Fruit fly (Drosophila melanogaster) whole organism, embryonic: Measurements from ENCODE around the gene Hacd1.

Experiments used
- Adf1 ChIP-seq: fragments of 200-800 bp; sonication (Bioruptor generic); IDR thresholded peaks from 2 replicates; pipeline ENCODE4 v1.3.6; 2022; ENCODE audit warnings: missing biosample characterization, missing genetic modification characterization
- Aef1 ChIP-seq: fragments of 200-800 bp; sonication (Bioruptor generic); IDR thresholded peaks from 3 replicates; pipeline ENCODE4 v1.3.6; 2022; ENCODE audit warnings: missing biosample characterization, missing genetic modification characterization
- B-H2 ChIP-seq: fragments of 200-800 bp; sonication (Bioruptor generic); optimal IDR thresholded peaks from 2 replicates; lab custom pipeline; 2018; ENCODE audit warnings: missing biosample characterization, mild to moderate bottlenecking, missing genetic modification characterization
- Bdp1 ChIP-seq: fragments of 200-800 bp; sonication (Bioruptor generic); optimal IDR thresholded peaks from 3 replicates; lab custom pipeline; 2016; ENCODE audit warnings: missing biosample characterization, missing genetic modification characterization
- CG10431 ChIP-seq: fragments of 200-800 bp; sonication (Bioruptor generic); optimal IDR thresholded peaks from 3 replicates; lab custom pipeline; 2018; ENCODE audit warnings: missing biosample characterization, mild to moderate bottlenecking, missing genetic modification characterization
- CG10462 ChIP-seq: fragments of 200-800 bp; sonication (Bioruptor generic); optimal IDR thresholded peaks from 2 replicates; lab custom pipeline; 2016; ENCODE audit warnings: missing biosample characterization, missing genetic modification characterization
- CG12236 ChIP-seq: fragments of 200-800 bp; sonication (Bioruptor generic); optimal IDR thresholded peaks from 2 replicates; lab custom pipeline; 2016; ENCODE audit warnings: missing biosample characterization, missing genetic modification characterization
- CG12659 ChIP-seq: fragments of 200-800 bp; sonication (Bioruptor generic); optimal IDR thresholded peaks from 3 replicates; lab custom pipeline; 2017; ENCODE audit warnings: mild to moderate bottlenecking, missing biosample characterization, missing genetic modification reagents, missing genetic modification characterization
- CG13287 ChIP-seq: fragments of 200-800 bp; sonication (Bioruptor generic); IDR thresholded peaks from 2 replicates; pipeline ENCODE4 v1.3.6; 2022; ENCODE audit warnings: missing biosample characterization, missing genetic modification characterization; ENCODE audit not compliant: partially characterized antibody
- CG13296 ChIP-seq: fragments of 200-800 bp; sonication (Bioruptor generic); optimal IDR thresholded peaks from 3 replicates; lab custom pipeline; 2018; ENCODE audit warnings: missing biosample characterization, mild to moderate bottlenecking, missing genetic modification characterization
- CG15011 ChIP-seq: fragments of 200-800 bp; sonication (Bioruptor generic); optimal IDR thresholded peaks from 3 replicates; lab custom pipeline; 2018; ENCODE audit warnings: missing biosample characterization, mild to moderate bottlenecking, missing genetic modification characterization
- CG1529 ChIP-seq: fragments of 200-800 bp; sonication (Bioruptor generic); optimal IDR thresholded peaks from 3 replicates; lab custom pipeline; 2018; ENCODE audit warnings: missing biosample characterization, missing genetic modification characterization
- CG17385 ChIP-seq: fragments of 200-800 bp; sonication (Bioruptor generic); optimal IDR thresholded peaks from 3 replicates; lab custom pipeline; 2018; ENCODE audit warnings: missing biosample characterization, mild to moderate bottlenecking, missing genetic modification characterization
- CG2116 ChIP-seq: fragments of 200-800 bp; sonication (Bioruptor generic); optimal IDR thresholded peaks from 3 replicates; lab custom pipeline; 2018; ENCODE audit warnings: missing biosample characterization, mild to moderate bottlenecking, missing genetic modification characterization
- CG2678 ChIP-seq: fragments of 200-800 bp; sonication (Bioruptor generic); optimal IDR thresholded peaks from 3 replicates; lab custom pipeline; 2019; ENCODE audit warnings: missing biosample characterization, mild to moderate bottlenecking, missing genetic modification characterization, moderate library complexity
- CG2712 ChIP-seq: fragments of 200-800 bp; optimal IDR thresholded peaks from 3 replicates; lab custom pipeline; 2019; ENCODE audit warnings: missing biosample characterization, mild to moderate bottlenecking, missing genetic modification characterization, moderate library complexity
- CG2889 ChIP-seq: fragments of 200-800 bp; sonication (Bioruptor generic); IDR thresholded peaks from 3 replicates; pipeline ENCODE4 v1.3.6; 2022; ENCODE audit warnings: missing biosample characterization, missing genetic modification characterization
- CG33557 ChIP-seq: fragments of 200-800 bp; sonication (Bioruptor generic); optimal IDR thresholded peaks from 2 replicates; lab custom pipeline; 2019; ENCODE audit warnings: missing biosample characterization, mild to moderate bottlenecking, missing genetic modification characterization, moderate library complexity
- CG34422 ChIP-seq: fragments of 200-800 bp; sonication (Bioruptor generic); IDR thresholded peaks from 3 replicates; pipeline ENCODE4 v1.3.6; 2022; ENCODE audit warnings: missing biosample characterization, missing genetic modification characterization
- CG4854 ChIP-seq: fragments of 200-800 bp; sonication (Bioruptor generic); optimal IDR thresholded peaks from 2 replicates; lab custom pipeline; 2016; ENCODE audit warnings: missing biosample characterization, missing genetic modification characterization, inconsistent platforms
- CG6689 ChIP-seq: fragments of 200-800 bp; sonication (Bioruptor generic); IDR thresholded peaks from 2 replicates; pipeline ENCODE4 v1.3.6; 2022; ENCODE audit warnings: missing biosample characterization, missing genetic modification characterization
- CG6791 ChIP-seq: fragments of 200-800 bp; sonication (Bioruptor generic); IDR thresholded peaks from 3 replicates; pipeline ENCODE4 v1.3.6; 2022; ENCODE audit warnings: missing biosample characterization, missing genetic modification characterization; ENCODE audit not compliant: partially characterized antibody
- CG8089 ChIP-seq: fragments of 200-800 bp; sonication (Bioruptor generic); optimal IDR thresholded peaks from 3 replicates; lab custom pipeline; 2016; ENCODE audit warnings: missing biosample characterization, missing genetic modification characterization
- CTCF ChIP-seq: fragments of 200-800 bp; sonication (Bioruptor generic); optimal IDR thresholded peaks from 2 replicates; lab custom pipeline; 2017; ENCODE audit warnings: missing biosample characterization, mild to moderate bottlenecking, missing genetic modification characterization, moderate library complexity
- Chrac-16 ChIP-seq: fragments of 200-800 bp; sonication (Bioruptor generic); optimal IDR thresholded peaks from 3 replicates; lab custom pipeline; 2016; ENCODE audit warnings: missing biosample characterization, missing genetic modification characterization
- CrebB ChIP-seq: fragments of 200-800 bp; sonication (Bioruptor generic); optimal IDR thresholded peaks from 3 replicates; lab custom pipeline; 2018; ENCODE audit warnings: missing biosample characterization, mild to moderate bottlenecking, missing genetic modification characterization
- D19A ChIP-seq: fragments of 200-800 bp; optimal IDR thresholded peaks from 3 replicates; lab custom pipeline; 2019; ENCODE audit warnings: missing biosample characterization, mild to moderate bottlenecking, missing genetic modification characterization, moderate library complexity
- Dbx ChIP-seq: fragments of 200-800 bp; sonication (Bioruptor generic); IDR thresholded peaks from 3 replicates; pipeline ENCODE4 v1.3.6; 2022; ENCODE audit warnings: missing biosample characterization, missing genetic modification characterization
- Doc3 ChIP-seq: fragments of 200-800 bp; sonication (Bioruptor generic); IDR thresholded peaks from 3 replicates; pipeline ENCODE4 v1.3.6; 2022; ENCODE audit warnings: missing biosample characterization, missing genetic modification characterization; ENCODE audit not compliant: partially characterized antibody
- NFAT ChIP-seq: fragments of 200-800 bp; sonication (Bioruptor generic); IDR thresholded peaks from 2 replicates; pipeline ENCODE4 v1.3.6; 2022; ENCODE audit warnings: missing biosample characterization, missing genetic modification characterization
- Xrp1 ChIP-seq: fragments of 200-800 bp; sonication (Bioruptor generic); IDR thresholded peaks from 2 replicates; pipeline ENCODE4 v1.3.6; 2022; ENCODE audit warnings: missing biosample characterization, missing genetic modification characterization
- al ChIP-seq: fragments of 200-800 bp; sonication (Bioruptor generic); IDR thresholded peaks from 2 replicates; pipeline ENCODE4 v1.3.6; 2022; ENCODE audit warnings: missing biosample characterization, missing genetic modification characterization
- crp ChIP-seq, 2 experiments: fragments of 200-800 bp; sonication (Bioruptor generic); optimal IDR thresholded peaks; 2 replicates in 1 of 2; 3 replicates in 1 of 2; lab custom pipeline; 2017; ENCODE audit warnings: missing biosample characterization in 2 of 2, missing genetic modification characterization in 2 of 2, mild to moderate bottlenecking in 1 of 2, moderate library complexity in 1 of 2
- dm ChIP-seq: fragments of 200-800 bp; sonication (Bioruptor generic); optimal IDR thresholded peaks from 3 replicates; lab custom pipeline; 2016; ENCODE audit warnings: missing biosample characterization, missing genetic modification characterization
- en ChIP-seq: fragments of 200-800 bp; sonication (Bioruptor generic); optimal IDR thresholded peaks from 2 replicates; lab custom pipeline; 2016; ENCODE audit warnings: missing biosample characterization, missing genetic modification characterization
- exex ChIP-seq: fragments of 200-800 bp; sonication (Bioruptor generic); optimal IDR thresholded peaks from 4 replicates; lab custom pipeline; 2018; ENCODE audit warnings: missing biosample characterization, mild to moderate bottlenecking, missing genetic modification characterization, moderate library complexity
- fru ChIP-seq: fragments of >200 bp; optimal IDR thresholded peaks from 2 replicates; lab custom pipeline; 2017
- gsb-n ChIP-seq: fragments of 200-800 bp; sonication (Bioruptor generic); optimal IDR thresholded peaks from 3 replicates; lab custom pipeline; 2018; ENCODE audit warnings: missing biosample characterization, mild to moderate bottlenecking, missing genetic modification characterization
- h ChIP-seq: fragments of >200 bp; optimal IDR thresholded peaks from 2 replicates; lab custom pipeline; 2017
- jumu ChIP-seq: fragments of 200-800 bp; sonication (Bioruptor generic); optimal IDR thresholded peaks from 3 replicates; lab custom pipeline; 2016; ENCODE audit warnings: missing biosample characterization, missing genetic modification characterization
- lab ChIP-seq: fragments of 200-800 bp; sonication (Bioruptor generic); optimal IDR thresholded peaks from 3 replicates; lab custom pipeline; 2017; ENCODE audit warnings: missing biosample characterization, missing genetic modification characterization, mild to moderate bottlenecking, moderate library complexity, missing genetic modification reagents
- lbe ChIP-seq: fragments of 200-800 bp; sonication (Bioruptor generic); optimal IDR thresholded peaks from 2 replicates; lab custom pipeline; 2016; ENCODE audit warnings: missing biosample characterization, mild to moderate bottlenecking, missing genetic modification characterization
- pan ChIP-seq, 4 experiments: fragments of >200 bp in 3 of 4; fragments of 200-800 bp in 1 of 4; sonication (Bioruptor generic) in 1 of 4; optimal IDR thresholded peaks in 3 of 4; IDR thresholded peaks in 1 of 4; 2 replicates each; pipeline versions ENCODE4 v1.3.6 to Lab custom; 2017 to 2022; ENCODE audit warnings: missing biosample characterization in 2 of 4, missing genetic modification characterization in 2 of 4, mixed read lengths in 1 of 4
- pnt ChIP-seq: fragments of 200-800 bp; sonication (Bioruptor generic); optimal IDR thresholded peaks from 3 replicates; lab custom pipeline; 2016; ENCODE audit warnings: missing biosample characterization, missing genetic modification characterization
- pros ChIP-seq: fragments of 200-800 bp; sonication (Bioruptor generic); optimal IDR thresholded peaks from 3 replicates; lab custom pipeline; 2019; ENCODE audit warnings: missing biosample characterization, mild to moderate bottlenecking, missing genetic modification characterization, moderate library complexity
- sc ChIP-seq, 3 experiments: fragments of >200 bp in 2 of 3; fragments of 200-800 bp in 1 of 3; sonication (Bioruptor generic) in 1 of 3; optimal IDR thresholded peaks; 2 replicates in 2 of 3; 3 replicates in 1 of 3; lab custom pipeline; 2017; ENCODE audit warnings: mild to moderate bottlenecking in 1 of 3, missing biosample characterization in 1 of 3, missing genetic modification characterization in 1 of 3, missing genetic modification reagents in 1 of 3
- slp2 ChIP-seq: fragments of 200-800 bp; sonication (Bioruptor generic); optimal IDR thresholded peaks from 2 replicates; lab custom pipeline; 2016; ENCODE audit warnings: missing biosample characterization, missing genetic modification characterization
- tap ChIP-seq: fragments of 200-800 bp; optimal IDR thresholded peaks from 3 replicates; lab custom pipeline; 2019; ENCODE audit warnings: missing biosample characterization, mild to moderate bottlenecking, missing genetic modification characterization, moderate library complexity
- wdn ChIP-seq: fragments of 200-800 bp; sonication (Bioruptor generic); IDR thresholded peaks from 2 replicates; pipeline ENCODE4 v1.3.6; 2022; ENCODE audit warnings: missing biosample characterization, missing genetic modification characterization
- z ChIP-seq: fragments of 200-800 bp; sonication (Bioruptor generic); IDR thresholded peaks from 3 replicates; pipeline ENCODE4 v1.3.6; 2022; ENCODE audit warnings: missing biosample characterization, missing genetic modification characterization
- zf30C ChIP-seq: fragments of 200-800 bp; sonication (Bioruptor generic); optimal IDR thresholded peaks from 3 replicates; lab custom pipeline; 2018; ENCODE audit warnings: missing biosample characterization, mild to moderate bottlenecking, missing genetic modification characterization

Hacd1 gene

DNA sequence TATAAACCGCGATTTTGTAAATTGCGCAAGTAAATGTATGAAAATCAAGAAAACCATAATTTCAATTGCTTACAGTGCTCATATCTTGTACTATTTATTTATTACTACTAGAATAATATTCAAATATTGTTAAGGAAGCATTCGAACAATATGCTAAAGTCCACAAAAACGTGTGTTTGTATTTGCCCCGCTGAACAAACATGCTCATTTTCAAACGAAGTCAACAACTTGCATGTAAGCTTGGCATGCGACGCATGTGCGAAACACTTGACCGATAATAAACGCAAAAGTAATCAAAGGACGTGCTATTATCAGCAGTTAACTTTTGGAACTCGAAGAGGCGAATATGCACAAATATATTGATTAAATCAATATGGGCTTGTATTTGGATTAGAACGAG is 19.1 kb upstream of the Hacd1 start (continued):
- TF ChIP-seq jumu (GFP tag; lab: Kevin White, UChicago) = no peak
- no peak for TF ChIP-seq Chrac-16 (GFP tag; lab: Kevin White, UChicago)
- no peak for TF ChIP-seq pnt (GFP tag; lab: Kevin White, UChicago)
- peak; percentile 44 for TF ChIP-seq CG8089 (GFP tag; lab: Kevin White, UChicago)
- TF ChIP-seq CG13296 = peak; percentile 65
- no peak for TF ChIP-seq CTCF (GFP tag; lab: Kevin White, UChicago)
- peak; percentile 82 for TF ChIP-seq CrebB (tag; lab: Kevin White, UChicago)
- TF ChIP-seq exex = peak; percentile 4
- peak; percentile 86 for TF ChIP-seq CG1529 (GFP tag; lab: Kevin White, UChicago)
- no peak for TF ChIP-seq zf30C
- TF ChIP-seq CG34422 (GFP tag; lab: Robert Waterston, UW) = no peak
- TF ChIP-seq gsb-n = peak; percentile 82
- TF ChIP-seq CG2712 (tag; lab: Kevin White, UChicago) = peak; percentile 26
- peak; percentile 52 for TF ChIP-seq B-H2
- peak; percentile 55 for TF ChIP-seq CG2116 (GFP tag; lab: Kevin White, UChicago)
- TF ChIP-seq D19A (tag; lab: Kevin White, UChicago) = peak; percentile 27
- no peak for TF ChIP-seq NFAT (GFP tag; lab: Robert Waterston, UW)
- peak; percentile 81 for TF ChIP-seq CG33557 (GFP tag; lab: Kevin White, UChicago)
- TF ChIP-seq CG4854 (GFP tag; lab: Kevin White, UChicago) = peak; percentile 46
- no peak for TF ChIP-seq CG6689 (GFP tag; lab: Robert Waterston, UW)
- TF ChIP-seq tap (tag; lab: Kevin White, UChicago) = peak; percentile 41
- peak; percentile 72 for TF ChIP-seq Xrp1 (GFP tag; lab: Robert Waterston, UW)
- TF ChIP-seq Aef1 = no peak
- TF ChIP-seq CG12236 (GFP tag; lab: Kevin White, UChicago) = peak; percentile 63
- TF ChIP-seq lbe (GFP tag; lab: Kevin White, UChicago) = no peak
- no peak for TF ChIP-seq slp2
- no peak for TF ChIP-seq pan (optimal IDR thresholded peaks at IDR 0.05; lab: Kevin White, UChicago)
- no peak for TF ChIP-seq pan (GFP tag; optimal IDR thresholded peaks at IDR 0.05 in 1 of 2, IDR thresholded peaks at IDR 0.05 in 1 of 2)
- TF ChIP-seq CG12659 = peak; percentile 83
- TF ChIP-seq al (GFP tag; lab: Robert Waterston, UW) = no peak
- peak; percentile 46; the same call in 1 of the 2 replicates for TF ChIP-seq Adf1 (GFP tag; lab: Robert Waterston, UW)
- no peak for TF ChIP-seq pros (GFP tag; lab: Kevin White, UChicago)
- TF ChIP-seq dm (GFP tag; lab: Kevin White, UChicago) = no peak
- TF ChIP-seq CG10462 (GFP tag; lab: Kevin White, UChicago) = peak; percentile 56
- TF ChIP-seq Bdp1 (GFP tag; lab: Kevin White, UChicago) = peak; percentile 51
- TF ChIP-seq wdn = no peak; the same call in 1 of the 2 replicates
- TF ChIP-seq sc (optimal IDR thresholded peaks at IDR 0.05; lab: Kevin White, UChicago) = no peak
- TF ChIP-seq sc (GFP tag; optimal IDR thresholded peaks at IDR 0.05; lab: Kevin White, UChicago) = peak; percentile 80
- TF ChIP-seq CG2678 (tag; lab: Kevin White, UChicago) = peak; percentile 72
- no peak for TF ChIP-seq CG2889 (GFP tag; lab: Robert Waterston, UW)
- no peak for TF ChIP-seq CG6791 (GFP tag; lab: Robert Waterston, UW)
- no peak for TF ChIP-seq Doc3 (GFP tag; lab: Robert Waterston, UW)
- no peak for TF ChIP-seq CG13287 (GFP tag; lab: Robert Waterston, UW)
- TF ChIP-seq CG15011 (GFP tag; lab: Kevin White, UChicago) = peak; percentile 60
- TF ChIP-seq z (GFP tag; lab: Robert Waterston, UW) = 0 out of 3 replicates have a peak, but pooled peaks have one; percentile 27
- TF ChIP-seq fru (lab: Kevin White, UChicago) = no peak
- peak; percentile 58; the same call in 1 of the 3 replicates for TF ChIP-seq Dbx (GFP tag; lab: Robert Waterston, UW)
- peak; percentile 70 for TF ChIP-seq CG10431
- TF ChIP-seq en (GFP tag; lab: Kevin White, UChicago) = no peak
- TF ChIP-seq crp (GFP tag; optimal IDR thresholded peaks at IDR 0.05; lab: Kevin White, UChicago) = no peak
- TF ChIP-seq h (lab: Kevin White, UChicago) = no peak
- peak; percentile 28 for TF ChIP-seq CG17385 (GFP tag; lab: Kevin White, UChicago)
- peak; percentile 89 for TF ChIP-seq lab (GFP tag; lab: Kevin White, UChicago)
